Worm (Caenorhabditis elegans) whole organism, L2 larva: ENCODE measurements around the gene Y105C5B.11.

Experiments used
- F13H6.1 ChIP-seq: sonication (generic microtip); optimal IDR thresholded peaks from 2 replicates; lab custom pipeline; 2016; ENCODE audit warnings: missing genetic modification characterization, missing compliant biosample characterization
- Y55F3AM.14 ChIP-seq: fragments of 200-800 bp; sonication (Bioruptor generic); optimal IDR thresholded peaks from 2 replicates; lab custom pipeline; 2018; ENCODE audit warnings: mild to moderate bottlenecking, missing genetic modification characterization, missing compliant biosample characterization
- blmp-1 ChIP-seq: sonication (generic microtip); optimal IDR thresholded peaks from 2 replicates; lab custom pipeline; 2017; ENCODE audit warnings: missing genetic modification characterization, mild to moderate bottlenecking, missing compliant biosample characterization, antibody characterized with exemption, moderate library complexity; ENCODE audit not compliant: insufficient read depth
- ceh-16 ChIP-seq: fragments of 150-350 bp; optimal IDR thresholded peaks from 2 replicates; lab custom pipeline; 2014; ENCODE audit warnings: missing biosample characterization, missing genetic modification characterization
- crh-2 ChIP-seq: sonication (generic microtip); optimal IDR thresholded peaks from 2 replicates; lab custom pipeline; 2017; ENCODE audit warnings: missing biosample characterization, missing genetic modification characterization
- egl-27 ChIP-seq: sonication (generic microtip); optimal IDR thresholded peaks from 3 replicates; lab custom pipeline; 2017; ENCODE audit warnings: missing biosample characterization, missing genetic modification reagents, missing genetic modification characterization
- fos-1 ChIP-seq: fragments of 150-350 bp; optimal IDR thresholded peaks from 2 replicates; lab custom pipeline; 2014; ENCODE audit warnings: missing biosample characterization, missing genetic modification characterization
- lin-11 ChIP-seq: fragments of 150-350 bp; sonication (generic microtip); optimal IDR thresholded peaks from 2 replicates; lab custom pipeline; 2014; ENCODE audit warnings: missing biosample characterization, missing genetic modification characterization, inconsistent platforms, mixed read lengths
- lsy-2 ChIP-seq, 2 experiments: fragments of 150-350 bp in 1 of 2; sonication (generic microtip) in 1 of 2; optimal IDR thresholded peaks; 2 replicates each; lab custom pipeline; 2014 to 2017; ENCODE audit warnings: missing biosample characterization in 2 of 2, missing genetic modification characterization in 2 of 2
- nhr-23 ChIP-seq: fragments of 150-350 bp; optimal IDR thresholded peaks from 2 replicates; lab custom pipeline; 2014; ENCODE audit warnings: missing biosample characterization, missing genetic modification reagents, missing genetic modification characterization
- nhr-237 ChIP-seq: fragments of 150-350 bp; optimal IDR thresholded peaks from 2 replicates; lab custom pipeline; 2014; ENCODE audit warnings: missing biosample characterization, missing genetic modification characterization
- nhr-6 ChIP-seq: fragments of 150-350 bp; optimal IDR thresholded peaks from 2 replicates; lab custom pipeline; 2014; ENCODE audit warnings: missing biosample characterization, missing genetic modification characterization
- sma-3 ChIP-seq: sonication (generic microtip); optimal IDR thresholded peaks from 2 replicates; lab custom pipeline; 2016; ENCODE audit warnings: missing genetic modification reagents, missing genetic modification characterization, missing compliant biosample characterization
- unc-39 ChIP-seq: fragments of 150-350 bp; optimal IDR thresholded peaks from 2 replicates; lab custom pipeline; 2014; ENCODE audit warnings: missing biosample characterization, missing genetic modification characterization
- ztf-11 ChIP-seq: sonication (generic microtip); optimal IDR thresholded peaks from 2 replicates; lab custom pipeline; 2017; ENCODE audit warnings: missing biosample characterization, missing genetic modification characterization
- ztf-4 ChIP-seq: fragments of 150-350 bp; optimal IDR thresholded peaks from 2 replicates; lab custom pipeline; 2014; ENCODE audit warnings: missing biosample characterization, missing genetic modification characterization

The Y105C5B.11 gene

DNA sequence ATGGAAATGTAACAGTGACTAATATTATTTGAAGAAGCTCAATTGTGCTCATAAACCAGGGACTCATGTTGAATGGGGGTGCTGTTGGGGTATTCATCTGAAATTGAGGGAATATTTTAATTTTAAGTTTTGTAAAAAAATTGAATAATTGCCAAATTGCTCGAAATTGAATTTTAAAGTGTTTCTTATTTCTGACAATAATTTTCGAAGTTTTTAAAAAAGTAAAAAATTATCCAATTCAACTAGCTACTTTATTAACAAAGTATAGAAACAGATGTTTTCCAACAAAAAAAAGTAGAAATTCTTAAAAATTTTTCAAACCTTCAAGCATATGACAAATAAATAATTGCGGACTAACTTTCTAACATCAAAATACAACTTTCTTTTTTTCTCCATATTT is 47.2 kb downstream of the Y105C5B.11 start, which contains the start of gene srv-14:
Gene srv-14 (minus strand): TSS at position 101 of the 400 bp plus-strand sequence.
- TF ChIP-seq F13H6.1 (tag; lab: Kevin White, UChicago) (no peak), Y55F3AM.14 (GFP tag; lab: Kevin White, UChicago) (no peak), sma-3 (GFP tag; lab: Kevin White, UChicago) (no peak), egl-27 (tag; lab: Kevin White, UChicago) (no peak), ztf-4 (tag; lab: Kevin White, UChicago) (no peak), unc-39 (tag; lab: Kevin White, UChicago) (no peak), nhr-6 (tag; lab: Kevin White, UChicago) (no peak), crh-2 (tag; lab: Kevin White, UChicago) (no peak), ceh-16 (tag; lab: Kevin White, UChicago) (no peak), blmp-1 (no peak), nhr-237 (tag; lab: Kevin White, UChicago) (no peak), ztf-11 (tag; lab: Kevin White, UChicago) (no peak), lin-11 (no peak), nhr-23 (tag; lab: Kevin White, UChicago) (no peak), lsy-2 (tag; optimal IDR thresholded peaks at IDR 0.05; lab: Kevin White, UChicago) (no peak), fos-1 (no peak)
